Worm (Caenorhabditis elegans): ENCODE measurements around the gene cup-16.

The cup-16 gene

ce11 chrII:8726700-8727099 lies 19.7 kb downstream of the cup-16 start, which contains the start of gene T01B7.9:
Gene T01B7.9, minus strand, starts transcription at chrII:8726800.
- TF ChIP-seq mec-3 (tag; optimal IDR thresholded peaks at IDR 0.05; ENCODE audit: borderline replicate concordance): no peak
- no peak for TF ChIP-seq rnt-1 (tag; optimal IDR thresholded peaks at IDR 0.05)
- no peak for TF ChIP-seq hlh-13 (GFP tag; optimal IDR thresholded peaks at IDR 0.05)
- TF ChIP-seq tbx-7 (tag; optimal IDR thresholded peaks at IDR 0.05): no peak
- TF ChIP-seq hlh-8 (tag; optimal IDR thresholded peaks at IDR 0.05): no peak

ce11 chrII:8730281-8730680 lies 23.3 kb downstream of the cup-16 start:
- peak; percentile 51 for TF ChIP-seq elt-2 (tag; optimal IDR thresholded peaks at IDR 0.05)
- TF ChIP-seq elt-4 (tag; optimal IDR thresholded peaks at IDR 0.05): no peak

ce11 chrII:8730960-8731693 lies 24.2 kb downstream of the cup-16 start:
- TF ChIP-seq K09A11.1 (tag; optimal IDR thresholded peaks at IDR 0.05; ENCODE audit: insufficient read depth) (no peak), unc-3 (GFP tag; conservative IDR thresholded peaks at IDR 0.05) (no peak), unc-3 (tag; optimal IDR thresholded peaks at IDR 0.05) (no peak), pha-2 (tag; optimal IDR thresholded peaks at IDR 0.05) (no peak), pha-4 (tag; optimal IDR thresholded peaks at IDR 0.05) (no peak), K02D7.2 (tag; optimal IDR thresholded peaks at IDR 0.05) (no peak), syd-9 (tag; optimal IDR thresholded peaks at IDR 0.05) (no peak), unc-42 (tag; optimal IDR thresholded peaks at IDR 0.05) (no peak), T23F11.4 (GFP tag; optimal IDR thresholded peaks at IDR 0.05) (no peak), eyg-1 (tag; optimal IDR thresholded peaks at IDR 0.05) (no peak), hlh-6 (tag; optimal IDR thresholded peaks at IDR 0.05) (no peak), ref-2 (tag; optimal IDR thresholded peaks at IDR 0.05) (no peak), pag-3 (tag; optimal IDR thresholded peaks at IDR 0.05; ENCODE audit: borderline replicate concordance) (no peak), tbx-7 (tag; optimal IDR thresholded peaks at IDR 0.05) (no peak), ahr-1 (tag; optimal IDR thresholded peaks at IDR 0.05) (no peak), fax-1 (tag; optimal IDR thresholded peaks at IDR 0.05) (no peak), hlh-8 (tag; optimal IDR thresholded peaks at IDR 0.05) (no peak)

ce11 chrII:8731736-8732229 lies 24.8 kb downstream of the cup-16 start:
- TF ChIP-seq pax-1 (tag; optimal IDR thresholded peaks at IDR 0.05) (no peak), hlh-8 (tag; optimal IDR thresholded peaks at IDR 0.05) (no peak), eyg-1 (tag; optimal IDR thresholded peaks at IDR 0.05) (no peak), ceh-14 (tag; optimal IDR thresholded peaks at IDR 0.05) (no peak), fax-1 (tag; optimal IDR thresholded peaks at IDR 0.05) (no peak), gmeb-2 (tag; optimal IDR thresholded peaks at IDR 0.05) (no peak), sox-2 (GFP tag; IDR thresholded peaks at IDR 0.05) (no peak), ceh-31 (tag; optimal IDR thresholded peaks at IDR 0.05) (no peak), pat-9 (tag; optimal IDR thresholded peaks at IDR 0.05) (no peak), npax-4 (tag; optimal IDR thresholded peaks at IDR 0.05) (no peak), dve-1 (tag; optimal IDR thresholded peaks at IDR 0.05) (no peak), tbx-7 (tag; optimal IDR thresholded peaks at IDR 0.05) (no peak), sdc-2 (tag; optimal IDR thresholded peaks at IDR 0.05) (no peak)

ce11 chrII:8732339-8733100 lies 25.6 kb downstream of the cup-16 start, which contains the start of gene rol-6:
Gene rol-6, plus strand, starts transcription at chrII:8733050.
- TF ChIP-seq fkh-10 (GFP tag; optimal IDR thresholded peaks at IDR 0.05) (no peak), unc-42 (tag; optimal IDR thresholded peaks at IDR 0.05) (no peak), unc-3 (GFP tag; conservative IDR thresholded peaks at IDR 0.05) (no peak), unc-3 (tag; optimal IDR thresholded peaks at IDR 0.05) (no peak), ceh-14 (tag; optimal IDR thresholded peaks at IDR 0.05) (no peak), ceh-2 (tag; optimal IDR thresholded peaks at IDR 0.05) (no peak), madf-2 (tag; optimal IDR thresholded peaks at IDR 0.05) (no peak), syd-9 (tag; optimal IDR thresholded peaks at IDR 0.05) (no peak), rnt-1 (tag; optimal IDR thresholded peaks at IDR 0.05) (no peak), unc-55 (GFP tag; optimal IDR thresholded peaks at IDR 0.05) (no peak), gmeb-2 (tag; optimal IDR thresholded peaks at IDR 0.05) (no peak), npax-4 (tag; optimal IDR thresholded peaks at IDR 0.05) (no peak), odd-2 (tag; optimal IDR thresholded peaks at IDR 0.05) (no peak), unc-86 (tag; optimal IDR thresholded peaks at IDR 0.05) (no peak), ets-4 (tag; optimal IDR thresholded peaks at IDR 0.05) (no peak), elt-2 (tag; optimal IDR thresholded peaks at IDR 0.05) (no peak), sox-2 (GFP tag; IDR thresholded peaks at IDR 0.05) (no peak), ceh-31 (tag; optimal IDR thresholded peaks at IDR 0.05) (no peak)

Measured in whole organism, late embryonic.